Worm (Caenorhabditis elegans) whole organism, L2 larva: ENCODE measurements around the gene F38B2.2.

Experiments
- R02D3.7 ChIP-seq: fragments of 150-350 bp; optimal IDR thresholded peaks from 2 replicates; lab custom pipeline; 2014; ENCODE audit warnings: missing biosample characterization, missing genetic modification characterization
- dmd-4 ChIP-seq: sonication (generic microtip); optimal IDR thresholded peaks from 2 replicates; lab custom pipeline; 2017; ENCODE audit warnings: missing biosample characterization, missing genetic modification characterization
- elt-1 ChIP-seq: fragments of 150-350 bp; optimal IDR thresholded peaks from 2 replicates; lab custom pipeline; 2014; ENCODE audit warnings: missing biosample characterization, missing genetic modification characterization
- lin-39 ChIP-seq: fragments of 150-350 bp; optimal IDR thresholded peaks from 2 replicates; lab custom pipeline; 2014; ENCODE audit warnings: missing biosample characterization, missing genetic modification reagents, missing genetic modification characterization
- lsy-2 ChIP-seq, 2 experiments: fragments of 150-350 bp in 1 of 2; sonication (generic microtip) in 1 of 2; optimal IDR thresholded peaks; 2 replicates each; lab custom pipeline; 2014 to 2017; ENCODE audit warnings: missing biosample characterization in 2 of 2, missing genetic modification characterization in 2 of 2
- mdl-1 ChIP-seq, 2 experiments: fragments of 150-350 bp in 1 of 2; sonication (generic microtip) in 1 of 2; optimal IDR thresholded peaks; 2 replicates each; lab custom pipeline; 2017; ENCODE audit warnings: missing biosample characterization in 2 of 2, missing genetic modification characterization in 2 of 2
- nhr-10 ChIP-seq: sonication (generic microtip); optimal IDR thresholded peaks from 2 replicates; lab custom pipeline; 2017; ENCODE audit warnings: missing biosample characterization, missing genetic modification characterization
- nhr-11 ChIP-seq: fragments of 150-350 bp; optimal IDR thresholded peaks from 2 replicates; lab custom pipeline; 2014; ENCODE audit warnings: missing biosample characterization, missing genetic modification characterization
- nhr-23 ChIP-seq: fragments of 150-350 bp; optimal IDR thresholded peaks from 2 replicates; lab custom pipeline; 2014; ENCODE audit warnings: missing biosample characterization, missing genetic modification reagents, missing genetic modification characterization
- nhr-237 ChIP-seq: fragments of 150-350 bp; optimal IDR thresholded peaks from 2 replicates; lab custom pipeline; 2014; ENCODE audit warnings: missing biosample characterization, missing genetic modification characterization
- skn-1 ChIP-seq: sonication (generic microtip); optimal IDR thresholded peaks from 2 replicates; lab custom pipeline; 2017; ENCODE audit warnings: missing biosample characterization, missing genetic modification characterization
- snpc-4 ChIP-seq: fragments of 150-350 bp; optimal IDR thresholded peaks from 2 replicates; lab custom pipeline; 2014; ENCODE audit warnings: missing biosample characterization, missing genetic modification characterization
- unc-55 ChIP-seq: fragments of 150-350 bp; sonication (generic microtip); optimal IDR thresholded peaks from 3 replicates; lab custom pipeline; 2014; ENCODE audit warnings: missing biosample characterization, missing genetic modification reagents, missing genetic modification characterization

DNA sequence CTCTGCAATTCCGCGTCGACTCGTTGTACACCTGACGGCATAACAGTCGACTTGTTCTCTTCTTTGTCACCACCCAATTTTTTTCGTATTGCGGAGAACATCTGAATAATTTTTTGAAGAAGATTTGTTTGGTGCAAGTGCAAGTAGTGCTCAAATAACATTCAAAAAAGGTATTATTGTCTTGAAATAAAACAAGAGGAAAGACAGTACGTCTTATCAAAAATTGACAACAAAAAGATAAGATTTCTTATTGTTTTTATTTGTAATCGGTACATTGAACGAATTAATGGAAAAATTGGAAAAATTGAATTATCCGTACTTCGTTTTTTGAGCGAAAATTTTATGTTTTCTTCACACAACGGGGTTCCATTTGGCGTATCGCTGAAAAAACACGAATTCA is 26.6 kb upstream of the F38B2.2 start, which contains the start of gene F08G12.1:
- TF ChIP-seq dmd-4 (tag; lab: Kevin White, UChicago) (no peak), lsy-2 (tag; optimal IDR thresholded peaks at IDR 0.05; lab: Kevin White, UChicago) (no peak), skn-1 (tag; lab: Kevin White, UChicago) (no peak), nhr-11 (tag; lab: Kevin White, UChicago) (no peak), nhr-10 (tag; lab: Kevin White, UChicago) (no peak), unc-55 (GFP tag; lab: Kevin White, UChicago) (no peak), R02D3.7 (tag; lab: Kevin White, UChicago) (no peak), nhr-237 (tag; lab: Kevin White, UChicago) (no peak), nhr-23 (tag; lab: Kevin White, UChicago) (no peak), elt-1 (no peak), mdl-1 (tag; optimal IDR thresholded peaks at IDR 0.05; lab: Kevin White, UChicago) (no peak), lin-39 (tag; lab: Kevin White, UChicago) (no peak), snpc-4 (tag; lab: Kevin White, UChicago) (no peak)
